Worm (Caenorhabditis elegans): ENCODE data around the gene egl-45.

DNA sequence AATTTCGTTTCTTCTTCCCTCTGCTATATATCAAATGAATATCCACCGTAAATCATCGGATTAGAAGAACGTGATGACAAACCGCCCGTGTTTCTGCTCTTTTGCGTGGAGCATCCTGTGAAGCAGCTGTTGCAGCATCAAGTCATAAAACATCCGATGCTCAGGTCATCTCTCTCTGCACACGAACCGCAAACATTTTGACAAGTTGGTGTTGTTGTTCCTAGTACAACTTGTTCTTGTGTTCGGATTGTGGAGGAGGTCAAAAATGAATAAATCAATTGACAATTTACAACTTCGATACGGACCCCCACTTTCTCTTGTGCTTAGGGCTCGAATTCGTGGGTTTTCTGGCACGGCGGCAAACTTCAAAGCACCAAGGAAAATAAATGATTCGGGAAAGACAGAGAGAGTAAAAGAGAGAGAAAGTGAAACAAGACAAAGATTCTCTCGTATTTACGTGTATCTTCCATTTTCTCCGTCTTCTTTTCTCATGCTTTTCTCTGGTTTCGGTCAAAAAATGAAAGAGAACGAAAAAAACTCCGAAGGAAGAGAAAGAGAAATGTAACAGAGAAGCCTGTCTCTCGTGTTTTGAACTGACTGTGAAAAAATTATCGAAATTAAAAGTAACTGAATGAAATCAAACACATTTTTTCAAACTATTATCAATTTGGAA, 47.7 kb downstream of the egl-45 start:
- TF ChIP-seq lsy-12 (tag; optimal IDR thresholded peaks at IDR 0.05) (no peak), nhr-77 (tag; optimal IDR thresholded peaks at IDR 0.05) (no peak), snpc-4 (tag; optimal IDR thresholded peaks at IDR 0.05) (no peak)

Measured in whole organism, L3 larva.